Fruit fly (Drosophila melanogaster) whole organism, embryonic: ENCODE data around the gene Sec23.

ENCODE experiments used
- ATbp ChIP-seq: fragments of 200-800 bp; sonication (Bioruptor generic); optimal IDR thresholded peaks from 2 replicates; lab custom pipeline; 2017; ENCODE audit warnings: missing biosample characterization, mild to moderate bottlenecking, missing genetic modification characterization, missing genetic modification reagents
- Aef1 ChIP-seq: fragments of 200-800 bp; sonication (Bioruptor generic); IDR thresholded peaks from 3 replicates; pipeline ENCODE4 v1.3.6; 2022; ENCODE audit warnings: missing biosample characterization, missing genetic modification characterization
- CG10543 ChIP-seq: fragments of 200-800 bp; sonication (Bioruptor generic); optimal IDR thresholded peaks from 3 replicates; lab custom pipeline; 2017; ENCODE audit warnings: missing biosample characterization, mild to moderate bottlenecking, missing genetic modification characterization, moderate library complexity
- CG10565 ChIP-seq: fragments of 200-800 bp; sonication (Bioruptor generic); optimal IDR thresholded peaks from 3 replicates; lab custom pipeline; 2016; ENCODE audit warnings: missing biosample characterization, mild to moderate bottlenecking, missing genetic modification characterization
- CG10979 ChIP-seq: fragments of 200-800 bp; sonication (Bioruptor generic); optimal IDR thresholded peaks from 2 replicates; lab custom pipeline; 2018; ENCODE audit warnings: missing biosample characterization, mild to moderate bottlenecking, missing genetic modification characterization, moderate library complexity
- CG11247 ChIP-seq: fragments of 200-800 bp; sonication (Bioruptor generic); IDR thresholded peaks from 2 replicates; pipeline ENCODE4 v1.3.6; 2022; ENCODE audit warnings: missing biosample characterization, missing genetic modification characterization
- CG11504 ChIP-seq: fragments of 200-800 bp; sonication (Bioruptor generic); optimal IDR thresholded peaks from 3 replicates; lab custom pipeline; 2019; ENCODE audit warnings: missing biosample characterization, mild to moderate bottlenecking, missing genetic modification characterization, moderate library complexity
- CG12219 ChIP-seq: fragments of 200-800 bp; sonication (Bioruptor generic); optimal IDR thresholded peaks from 3 replicates; lab custom pipeline; 2018; ENCODE audit warnings: missing biosample characterization, mild to moderate bottlenecking, missing genetic modification characterization
- CG12769 ChIP-seq: fragments of 200-800 bp; sonication (Bioruptor generic); optimal IDR thresholded peaks from 2 replicates; lab custom pipeline; 2019; ENCODE audit warnings: missing biosample characterization, mild to moderate bottlenecking, missing genetic modification characterization, moderate library complexity
- CG14441 ChIP-seq: fragments of 200-800 bp; sonication (Bioruptor generic); IDR thresholded peaks from 2 replicates; pipeline ENCODE4 v1.3.6; 2022; ENCODE audit warnings: missing biosample characterization, missing genetic modification characterization
- CG14860 ChIP-seq: fragments of 200-800 bp; sonication (Bioruptor generic); IDR thresholded peaks from 3 replicates; pipeline ENCODE4 v1.3.6; 2022; ENCODE audit warnings: missing biosample characterization, missing genetic modification characterization; ENCODE audit not compliant: partially characterized antibody
- CG15269 ChIP-seq: fragments of 200-800 bp; sonication (Bioruptor generic); optimal IDR thresholded peaks from 2 replicates; lab custom pipeline; 2018; ENCODE audit warnings: missing biosample characterization, mild to moderate bottlenecking, missing genetic modification characterization, moderate library complexity
- CG15601 ChIP-seq: fragments of 200-800 bp; sonication (Bioruptor generic); optimal IDR thresholded peaks from 3 replicates; lab custom pipeline; 2019; ENCODE audit warnings: missing biosample characterization, mild to moderate bottlenecking, missing genetic modification characterization, moderate library complexity
- CG17186 ChIP-seq: fragments of 200-800 bp; sonication (Bioruptor generic); optimal IDR thresholded peaks from 3 replicates; lab custom pipeline; 2017; ENCODE audit warnings: missing biosample characterization, missing genetic modification reagents, missing genetic modification characterization
- CG1832 ChIP-seq: fragments of 200-800 bp; sonication (Bioruptor generic); optimal IDR thresholded peaks from 2 replicates; lab custom pipeline; 2017; ENCODE audit warnings: missing biosample characterization, mild to moderate bottlenecking, missing genetic modification characterization, inconsistent platforms
- CG4404 ChIP-seq: fragments of 200-800 bp; sonication (Bioruptor generic); IDR thresholded peaks from 2 replicates; pipeline ENCODE4 v1.3.6; 2022; ENCODE audit warnings: missing biosample characterization, missing genetic modification characterization
- CG4707 ChIP-seq: fragments of 200-800 bp; sonication (Bioruptor generic); optimal IDR thresholded peaks from 2 replicates; lab custom pipeline; 2018; ENCODE audit warnings: missing biosample characterization, mild to moderate bottlenecking, missing genetic modification characterization, moderate library complexity
- CG4820 ChIP-seq: fragments of 200-800 bp; sonication (Bioruptor generic); optimal IDR thresholded peaks from 3 replicates; lab custom pipeline; 2016; ENCODE audit warnings: missing biosample characterization, missing genetic modification characterization
- CG6254 ChIP-seq: fragments of 200-800 bp; sonication (Bioruptor generic); optimal IDR thresholded peaks from 3 replicates; lab custom pipeline; 2017; ENCODE audit warnings: mild to moderate bottlenecking, missing biosample characterization, missing genetic modification reagents, missing genetic modification characterization
- CG7928 ChIP-seq: fragments of 200-800 bp; sonication (Bioruptor generic); optimal IDR thresholded peaks from 2 replicates; lab custom pipeline; 2017; ENCODE audit warnings: missing biosample characterization, mild to moderate bottlenecking, missing genetic modification characterization
- CG8359 ChIP-seq: fragments of 200-800 bp; sonication (Bioruptor generic); optimal IDR thresholded peaks from 2 replicates; lab custom pipeline; 2017; ENCODE audit warnings: missing biosample characterization, mild to moderate bottlenecking, missing genetic modification characterization, borderline replicate concordance
- CG8924 ChIP-seq: fragments of 200-800 bp; optimal IDR thresholded peaks from 3 replicates; lab custom pipeline; 2019; ENCODE audit warnings: missing biosample characterization, mild to moderate bottlenecking, missing genetic modification characterization, moderate library complexity
- CG9727 ChIP-seq: fragments of 200-800 bp; sonication (Bioruptor generic); optimal IDR thresholded peaks from 3 replicates; lab custom pipeline; 2017; ENCODE audit warnings: missing biosample characterization, mild to moderate bottlenecking, missing genetic modification characterization
- Chrac-16 ChIP-seq: fragments of 200-800 bp; sonication (Bioruptor generic); optimal IDR thresholded peaks from 3 replicates; lab custom pipeline; 2016; ENCODE audit warnings: missing biosample characterization, missing genetic modification characterization
- Dip3 ChIP-seq: fragments of 200-800 bp; sonication (Bioruptor generic); optimal IDR thresholded peaks from 3 replicates; lab custom pipeline; 2016; ENCODE audit warnings: missing biosample characterization, missing genetic modification characterization
- Ets97D ChIP-seq: fragments of 200-800 bp; sonication (Bioruptor generic); optimal IDR thresholded peaks from 3 replicates; lab custom pipeline; 2016; ENCODE audit warnings: missing biosample characterization, missing genetic modification characterization
- Fer1 ChIP-seq: fragments of 200-800 bp; sonication (Bioruptor generic); optimal IDR thresholded peaks from 2 replicates; lab custom pipeline; 2017; ENCODE audit warnings: missing biosample characterization, mild to moderate bottlenecking, missing genetic modification characterization
- Gug ChIP-seq: fragments of 200-800 bp; sonication (Bioruptor generic); IDR thresholded peaks from 4 replicates; pipeline ENCODE4 v1.3.6; 2022; ENCODE audit warnings: missing biosample characterization, missing genetic modification characterization
- HLH54F ChIP-seq: fragments of 200-800 bp; sonication (Bioruptor generic); optimal IDR thresholded peaks from 3 replicates; lab custom pipeline; 2016; ENCODE audit warnings: missing biosample characterization, missing genetic modification characterization
- Hsf ChIP-seq: fragments of 200-800 bp; sonication (Bioruptor generic); optimal IDR thresholded peaks from 3 replicates; lab custom pipeline; 2016; ENCODE audit warnings: missing biosample characterization, missing genetic modification characterization
- Med ChIP-seq: fragments of 200-800 bp; sonication (Bioruptor generic); peaks from one replicate; lab custom pipeline; 2016; ENCODE audit warnings: missing biosample characterization, missing genetic modification characterization, mild to moderate bottlenecking, inconsistent platforms, moderate library complexity
- NfI ChIP-seq: fragments of 200-800 bp; sonication (Bioruptor generic); optimal IDR thresholded peaks from 3 replicates; lab custom pipeline; 2018; ENCODE audit warnings: missing biosample characterization, mild to moderate bottlenecking, missing genetic modification characterization, moderate library complexity
- Oli ChIP-seq: fragments of 200-800 bp; sonication (Bioruptor generic); optimal IDR thresholded peaks from 2 replicates; lab custom pipeline; 2018; ENCODE audit warnings: missing biosample characterization, mild to moderate bottlenecking, missing genetic modification characterization, moderate library complexity
- Optix ChIP-seq: fragments of 200-800 bp; sonication (Bioruptor generic); IDR thresholded peaks from 3 replicates; pipeline ENCODE4 v1.3.6; 2022; ENCODE audit warnings: missing biosample characterization, missing genetic modification characterization
- Taf1 ChIP-seq: fragments of 200-800 bp; sonication (Bioruptor generic); IDR thresholded peaks from 2 replicates; pipeline ENCODE4 v1.3.6; 2022; ENCODE audit warnings: missing biosample characterization, missing genetic modification characterization
- az2 ChIP-seq: fragments of 200-800 bp; sonication (Bioruptor generic); optimal IDR thresholded peaks from 3 replicates; lab custom pipeline; 2016; ENCODE audit warnings: missing biosample characterization, missing genetic modification characterization
- cad ChIP-seq: fragments of >200 bp; optimal IDR thresholded peaks from 2 replicates; lab custom pipeline; 2017; ENCODE audit warnings: missing biosample characterization, missing genetic modification characterization
- chif ChIP-seq, 2 experiments: fragments of 200-800 bp; sonication (Bioruptor generic); optimal IDR thresholded peaks; 3 replicates each; lab custom pipeline; 2016; ENCODE audit warnings: missing biosample characterization in 2 of 2, missing genetic modification characterization in 2 of 2
- cwo ChIP-seq: fragments of 200-800 bp; sonication (Bioruptor generic); optimal IDR thresholded peaks from 3 replicates; lab custom pipeline; 2017; ENCODE audit warnings: missing biosample characterization, missing genetic modification characterization, mild to moderate bottlenecking, moderate library complexity, missing genetic modification reagents
- fd102C ChIP-seq: fragments of 200-800 bp; sonication (Bioruptor generic); optimal IDR thresholded peaks from 2 replicates; lab custom pipeline; 2018; ENCODE audit warnings: missing biosample characterization, mild to moderate bottlenecking, missing genetic modification characterization, moderate library complexity
- gcm ChIP-seq: fragments of 200-800 bp; sonication (Bioruptor generic); optimal IDR thresholded peaks from 2 replicates; lab custom pipeline; 2019; ENCODE audit warnings: missing biosample characterization, mild to moderate bottlenecking, missing genetic modification characterization, moderate library complexity
- gfzf ChIP-seq: fragments of 200-800 bp; sonication (Bioruptor generic); optimal IDR thresholded peaks from 2 replicates; lab custom pipeline; 2016; ENCODE audit warnings: missing biosample characterization, mild to moderate bottlenecking, missing genetic modification characterization, moderate library complexity
- jumu ChIP-seq: fragments of 200-800 bp; sonication (Bioruptor generic); optimal IDR thresholded peaks from 3 replicates; lab custom pipeline; 2016; ENCODE audit warnings: missing biosample characterization, missing genetic modification characterization
- onecut ChIP-seq: fragments of 200-800 bp; sonication (Bioruptor generic); IDR thresholded peaks from 2 replicates; pipeline ENCODE4 v1.3.6; 2022; ENCODE audit warnings: missing biosample characterization, missing genetic modification characterization
- otp ChIP-seq: fragments of 200-800 bp; sonication (Bioruptor generic); IDR thresholded peaks from 3 replicates; pipeline ENCODE4, ENCODE4 v1.3.6; 2022; ENCODE audit warnings: missing biosample characterization, missing genetic modification characterization
- sd ChIP-seq: fragments of 200-800 bp; sonication (Bioruptor generic); optimal IDR thresholded peaks from 3 replicates; lab custom pipeline; 2018; ENCODE audit warnings: missing biosample characterization, mild to moderate bottlenecking, missing genetic modification characterization, moderate library complexity
- seq ChIP-seq: fragments of 200-800 bp; sonication (Bioruptor generic); IDR thresholded peaks from 2 replicates; pipeline ENCODE4 v1.3.6; 2022; ENCODE audit warnings: missing biosample characterization, missing genetic modification characterization
- tio ChIP-seq: fragments of 200-800 bp; sonication (Bioruptor generic); optimal IDR thresholded peaks from 2 replicates; lab custom pipeline; 2017; ENCODE audit warnings: missing biosample characterization, missing genetic modification characterization, inconsistent platforms

Gene Sec23

DNA sequence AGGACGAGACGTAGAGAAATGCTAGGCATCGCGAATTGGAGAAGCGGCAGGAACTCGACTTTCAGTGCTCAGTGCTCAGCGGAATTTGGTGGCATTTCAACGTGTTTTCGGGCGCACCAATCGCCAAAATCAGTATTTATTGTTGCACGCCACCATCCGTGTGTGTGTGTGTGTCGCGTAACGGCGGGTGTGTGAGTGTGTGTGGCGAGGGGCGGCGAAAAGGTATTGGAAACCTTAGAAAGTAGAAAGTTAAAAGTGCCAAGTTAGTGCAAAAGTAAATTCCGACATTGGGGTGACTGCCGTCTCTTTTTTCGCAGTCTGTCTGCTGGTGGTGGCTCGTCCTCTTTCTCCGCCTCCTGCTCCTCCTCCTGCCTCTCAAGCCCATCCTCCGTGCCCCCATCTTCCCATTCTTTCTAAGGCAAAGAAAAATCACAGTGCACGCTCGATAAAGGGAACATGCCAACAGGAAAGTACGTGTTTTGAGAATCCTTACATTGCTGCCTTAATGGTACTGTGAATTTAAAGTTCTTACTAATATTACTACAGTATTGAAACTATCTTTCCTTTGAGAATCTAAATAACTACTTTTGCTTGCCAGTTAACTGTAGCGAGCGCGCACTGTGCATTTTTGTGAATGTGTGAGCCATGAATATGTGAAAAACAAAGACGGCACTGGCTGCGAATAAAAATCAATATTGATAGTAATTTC is 37.3 kb downstream of the Sec23 start:
- TF ChIP-seq CG4707 (GFP tag; lab: Kevin White, UChicago): no peak
- peak in 1 of 2 experiments; percentile 22 for TF ChIP-seq chif (GFP tag; optimal IDR thresholded peaks at IDR 0.05; lab: Kevin White, UChicago)
- peak; percentile 11 for TF ChIP-seq CG7928
- TF ChIP-seq onecut (GFP tag; lab: Robert Waterston, UW): no peak; the same call in 1 of the 2 replicates
- TF ChIP-seq Taf1: no peak
- peak; percentile 31 for TF ChIP-seq CG15601 (tag; lab: Kevin White, UChicago)
- TF ChIP-seq ATbp (GFP tag; lab: Kevin White, UChicago): peak; percentile 52
- 0 out of 3 replicates have a peak, but pooled peaks have one; percentile 32 for TF ChIP-seq Optix (GFP tag; lab: Robert Waterston, UW)
- TF ChIP-seq cwo (GFP tag; lab: Kevin White, UChicago): peak; percentile 61
- 0 out of 2 replicates have a peak, but pooled peaks have one; percentile 5 for TF ChIP-seq seq (GFP tag; lab: Robert Waterston, UW)
- peak; percentile 24 for TF ChIP-seq sd
- peak; percentile 40; the same call in 1 of the 2 replicates for TF ChIP-seq CG11247
- TF ChIP-seq CG14441: peak; percentile 45; the same call in 1 of the 2 replicates
- TF ChIP-seq CG4404: 0 out of 2 replicates have a peak, but pooled peaks have one; percentile 26
- TF ChIP-seq CG1832 (GFP tag; lab: Kevin White, UChicago): no peak
- peak; percentile 75 for TF ChIP-seq CG12769 (tag; lab: Kevin White, UChicago)
- TF ChIP-seq HLH54F (GFP tag; lab: Kevin White, UChicago): peak; percentile 57
- peak; percentile 23 for TF ChIP-seq jumu (GFP tag; lab: Kevin White, UChicago)
- TF ChIP-seq CG9727 (GFP tag; lab: Kevin White, UChicago): peak; percentile 45
- TF ChIP-seq Chrac-16 (GFP tag; lab: Kevin White, UChicago): peak; percentile 18
- peak; percentile 53 for TF ChIP-seq CG8924 (tag; lab: Kevin White, UChicago)
- TF ChIP-seq CG6254 (GFP tag; lab: Kevin White, UChicago): peak; percentile 14
- peak; percentile 68 for TF ChIP-seq CG15269 (tag; lab: Kevin White, UChicago)
- peak; percentile 31 for TF ChIP-seq CG4820 (GFP tag; lab: Kevin White, UChicago)
- peak; percentile 37 for TF ChIP-seq CG12219 (GFP tag; lab: Kevin White, UChicago)
- TF ChIP-seq CG10979 (tag; lab: Kevin White, UChicago): peak; percentile 38
- TF ChIP-seq cad (GFP tag; lab: Kevin White, UChicago): no peak
- peak; percentile 48 for TF ChIP-seq CG10543 (GFP tag; lab: Kevin White, UChicago)
- TF ChIP-seq otp (GFP tag; lab: Robert Waterston, UW): 0 out of 3 replicates have a peak, but pooled peaks have one; percentile 35
- TF ChIP-seq gcm (GFP tag; lab: Kevin White, UChicago): peak; percentile 7
- peak; percentile 23; the same call in 1 of the 3 replicates for TF ChIP-seq Aef1
- peak; percentile 33; the same call in 1 of the 4 replicates for TF ChIP-seq Gug (GFP tag; lab: Robert Waterston, UW)
- peak; percentile 42 for TF ChIP-seq az2 (GFP tag; lab: Kevin White, UChicago)
- peak; percentile 60 for TF ChIP-seq Oli (tag; lab: Kevin White, UChicago)
- TF ChIP-seq Dip3 (GFP tag; lab: Kevin White, UChicago): peak; percentile 25
- peak; percentile 30 for TF ChIP-seq CG8359
- no peak for TF ChIP-seq CG14860 (GFP tag; lab: Robert Waterston, UW)
- TF ChIP-seq fd102C (GFP tag; lab: Kevin White, UChicago): no peak
- peak; percentile 74 for TF ChIP-seq Fer1
- peak; percentile 53 for TF ChIP-seq NfI (GFP tag; lab: Kevin White, UChicago)
- TF ChIP-seq Med (GFP tag; lab: Kevin White, UChicago): peak; percentile 89
- TF ChIP-seq tio (GFP tag; lab: Kevin White, UChicago): peak; percentile 9
- TF ChIP-seq Ets97D: no peak
- peak; percentile 72 for TF ChIP-seq CG11504 (tag; lab: Kevin White, UChicago)
- TF ChIP-seq Hsf (GFP tag; lab: Kevin White, UChicago): peak; percentile 55
- TF ChIP-seq gfzf (GFP tag; lab: Kevin White, UChicago): no peak
- no peak for TF ChIP-seq CG10565 (GFP tag; lab: Kevin White, UChicago)
- TF ChIP-seq CG17186: no peak
